Worm (Caenorhabditis elegans): ENCODE results near the gene cyn-13.
"Not testable (repeated sequence)": the region's sequence is repeated elsewhere in the genome, so short reads cannot be mapped to it uniquely, and the experiment has no call there.

Gene cyn-13

DNA sequence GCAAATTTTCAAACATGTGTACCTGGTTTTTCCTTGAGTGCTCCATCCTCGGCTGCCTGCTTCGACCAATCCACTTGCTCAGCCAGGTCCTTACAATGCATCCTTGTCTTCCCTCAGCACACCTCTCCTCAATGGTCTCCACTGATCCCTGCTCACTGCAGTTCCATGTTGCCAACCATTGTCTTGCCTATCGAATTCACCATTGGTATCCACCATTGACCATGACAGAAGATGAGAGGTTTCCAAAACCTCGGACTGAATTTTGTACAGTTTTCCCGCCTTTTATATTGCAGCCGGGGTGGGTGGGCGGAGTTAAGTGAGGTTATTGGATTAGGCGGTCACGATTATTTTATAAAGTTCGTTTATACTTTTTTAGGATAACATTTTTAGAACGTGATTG lies 52.8 kb downstream of the cyn-13 start, which contains the start of gene Y116A8C.467:
TSS of gene Y116A8C.467 (minus strand) at position 101 of the 400 bp plus-strand sequence.
- TF ChIP-seq lin-11, ceh-9, gmeb-2 (tag; optimal IDR thresholded peaks at IDR 0.05): not testable (repeated sequence)
